Fruit fly (Drosophila melanogaster): ENCODE data around the gene Taf3.

Gene Taf3

DNA sequence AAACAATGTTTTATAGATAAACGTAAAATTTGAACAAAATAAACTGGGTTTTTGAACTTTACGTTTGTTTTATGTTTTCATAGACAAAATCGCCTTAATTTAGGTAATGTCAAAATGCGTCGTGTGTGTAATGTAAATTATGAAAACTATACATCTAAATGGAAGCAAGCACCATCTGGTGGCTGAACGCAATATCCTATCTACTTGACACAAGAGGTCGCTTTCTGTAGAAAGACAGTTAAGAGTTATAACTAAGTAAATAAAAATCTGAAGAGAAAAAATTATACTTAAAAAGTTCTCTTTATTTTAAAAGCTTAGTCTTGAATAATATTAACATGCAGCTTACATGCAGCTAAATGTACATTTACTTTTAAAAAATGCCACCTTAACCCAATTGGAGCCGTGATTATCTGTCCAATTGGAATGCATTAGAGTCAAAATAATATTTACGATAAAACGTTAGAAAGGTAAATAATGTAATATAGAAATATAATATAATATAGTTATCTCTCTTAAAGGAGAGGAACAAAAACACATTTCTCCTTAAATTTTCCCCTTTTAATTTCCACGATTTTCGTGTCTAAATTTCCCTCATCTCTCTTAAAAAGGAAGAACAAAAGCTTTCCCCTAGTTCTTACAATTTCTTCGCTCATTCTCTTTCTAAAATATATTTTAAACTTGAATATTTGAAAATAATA, 41.8 kb downstream of the Taf3 start (continued):
- peak; percentile 61 for TF ChIP-seq Hmx (GFP tag; optimal IDR thresholded peaks at IDR 0.05)
- no peak; the same call in 1 of the 2 replicates for TF ChIP-seq dimm (GFP tag; IDR thresholded peaks at IDR 0.05)
- no peak; the same call in 2 of the 3 replicates for TF ChIP-seq CG6175 (GFP tag; IDR thresholded peaks at IDR 0.05)
- TF ChIP-seq CG16815 (GFP tag; optimal IDR thresholded peaks at IDR 0.05) = peak; percentile 87
- no peak for TF ChIP-seq ara (GFP tag; IDR thresholded peaks at IDR 0.05)
- TF ChIP-seq trem (tag; optimal IDR thresholded peaks at IDR 0.05) = peak; percentile 73
- TF ChIP-seq eve (GFP tag; optimal IDR thresholded peaks at IDR 0.05) = peak in 1 of 2 experiments; percentile 86
- peak; percentile 94 to 97 for TF ChIP-seq chif (GFP tag; optimal IDR thresholded peaks at IDR 0.05)
- TF ChIP-seq HLH54F (GFP tag; optimal IDR thresholded peaks at IDR 0.05) = peak; percentile 92
- no peak; the same call in 1 of the 2 replicates for TF ChIP-seq cas (GFP tag; IDR thresholded peaks at IDR 0.05)
- TF ChIP-seq ssp (GFP tag; IDR thresholded peaks at IDR 0.05) = no peak
- no peak for TF ChIP-seq Dfd (GFP tag; optimal IDR thresholded peaks at IDR 0.05)
- TF ChIP-seq CG1529 (GFP tag; optimal IDR thresholded peaks at IDR 0.05) = peak; percentile 88
- no peak for TF ChIP-seq Stat92E (GFP tag; optimal IDR thresholded peaks at IDR 0.05)
- peak in 1 of 2 experiments; percentile 54 for TF ChIP-seq tll (GFP tag; optimal IDR thresholded peaks at IDR 0.05)
- no peak for TF ChIP-seq hth (optimal IDR thresholded peaks at IDR 0.05)
- TF ChIP-seq emc (GFP tag; optimal IDR thresholded peaks at IDR 0.05) = peak; percentile 89
- peak; percentile 45 for TF ChIP-seq kay (GFP tag; optimal IDR thresholded peaks at IDR 0.05)
- TF ChIP-seq CG6654 (GFP tag; optimal IDR thresholded peaks at IDR 0.05) = peak; percentile 75
- TF ChIP-seq ap (GFP tag; IDR thresholded peaks at IDR 0.05) = no peak; the same call in 1 of the 2 replicates
- no peak for TF ChIP-seq CG9215 (GFP tag; IDR thresholded peaks at IDR 0.05)
- TF ChIP-seq lola (GFP tag; optimal IDR thresholded peaks at IDR 0.05) = peak in 1 of 3 experiments; percentile 63
- peak; percentile 88 for TF ChIP-seq CG12104 (GFP tag; optimal IDR thresholded peaks at IDR 0.05)
- peak; percentile 94 for TF ChIP-seq Mes4 (GFP tag; optimal IDR thresholded peaks at IDR 0.05)
- TF ChIP-seq CG4282 (GFP tag; optimal IDR thresholded peaks at IDR 0.05) = peak; percentile 89
- peak; percentile 85 for TF ChIP-seq Bdp1 (GFP tag; optimal IDR thresholded peaks at IDR 0.05)
- peak; percentile 94 for TF ChIP-seq Meics (GFP tag; optimal IDR thresholded peaks at IDR 0.05)
- TF ChIP-seq CG7556 (GFP tag; optimal IDR thresholded peaks at IDR 0.05) = peak; percentile 61
- TF ChIP-seq CG2889 (GFP tag; IDR thresholded peaks at IDR 0.05) = no peak
- TF ChIP-seq CG6813 (GFP tag; optimal IDR thresholded peaks at IDR 0.05) = peak; percentile 88
- TF ChIP-seq CG7987 (GFP tag; optimal IDR thresholded peaks at IDR 0.05) = peak; percentile 96
- peak; percentile 87 for TF ChIP-seq CG17802 (tag; optimal IDR thresholded peaks at IDR 0.05)
- TF ChIP-seq CG4424 (GFP tag; optimal IDR thresholded peaks at IDR 0.05) = peak; percentile 96
- TF ChIP-seq wek (GFP tag; optimal IDR thresholded peaks at IDR 0.05) = peak; percentile 81
- no peak for TF ChIP-seq chinmo (GFP tag; IDR thresholded peaks at IDR 0.05; ENCODE audit: partially characterized antibody)
- TF ChIP-seq dm (GFP tag; optimal IDR thresholded peaks at IDR 0.05) = peak; percentile 89
- TF ChIP-seq Abd-B (GFP tag; optimal IDR thresholded peaks at IDR 0.05) = no peak
- TF ChIP-seq Bgb (GFP tag; IDR thresholded peaks at IDR 0.05; ENCODE audit: partially characterized antibody) = peak; percentile 88
- peak; percentile 68; the same call in 2 of the 3 replicates for TF ChIP-seq CG16813 (GFP tag; IDR thresholded peaks at IDR 0.05; ENCODE audit: partially characterized antibody)
- TF ChIP-seq trh (GFP tag; optimal IDR thresholded peaks at IDR 0.05) = peak; percentile 89
- peak; percentile 9 for TF ChIP-seq zf30C (GFP tag; optimal IDR thresholded peaks at IDR 0.05)
- no peak for TF ChIP-seq sens-2 (GFP tag; IDR thresholded peaks at IDR 0.05)
- TF ChIP-seq ewg (GFP tag; optimal IDR thresholded peaks at IDR 0.05) = peak; percentile 90
- peak; percentile 86 for TF ChIP-seq grau (tag; optimal IDR thresholded peaks at IDR 0.05)
- peak; percentile 27 for TF ChIP-seq lbe (GFP tag; optimal IDR thresholded peaks at IDR 0.05)
- TF ChIP-seq CG18011 (GFP tag; optimal IDR thresholded peaks at IDR 0.05) = peak; percentile 74
- peak; percentile 79 for TF ChIP-seq CG8359 (GFP tag; optimal IDR thresholded peaks at IDR 0.05; ENCODE audit: borderline replicate concordance)
- peak; percentile 44 for TF ChIP-seq Hand (GFP tag; optimal IDR thresholded peaks at IDR 0.05)
